Fruit fly (Drosophila melanogaster) whole organism, wandering third instar larva: ENCODE data around the gene Kots.

Experiments
- CG32264 ChIP-seq: fragments of 200-800 bp; sonication (Bioruptor generic); optimal IDR thresholded peaks from 2 replicates; lab custom pipeline; 2016; ENCODE audit warnings: missing biosample characterization, missing genetic modification characterization
- CG9705 ChIP-seq: fragments of 200-800 bp; sonication (Bioruptor generic); optimal IDR thresholded peaks from 2 replicates; lab custom pipeline; 2018; ENCODE audit warnings: missing biosample characterization, mild to moderate bottlenecking, missing genetic modification characterization
- Dif ChIP-seq: fragments of 200-275, 200-300 bp; sonication (Bioruptor generic); optimal IDR thresholded peaks from 2 replicates; lab custom pipeline; 2018; ENCODE audit warnings: missing biosample characterization, missing genetic modification characterization; ENCODE audit not compliant: partially characterized antibody
- HLH106 ChIP-seq: fragments of 200-800 bp; optimal IDR thresholded peaks from 3 replicates; lab custom pipeline; 2019; ENCODE audit warnings: missing biosample characterization, mild to moderate bottlenecking, missing genetic modification characterization, moderate library complexity
- Hnf4 ChIP-seq: fragments of 200-800 bp; sonication (Bioruptor generic); optimal IDR thresholded peaks from 2 replicates; lab custom pipeline; 2016; ENCODE audit warnings: missing biosample characterization, mild to moderate bottlenecking, missing genetic modification characterization
- Hr83 ChIP-seq: fragments of 200-300 bp; sonication (Bioruptor generic); optimal IDR thresholded peaks from 2 replicates; lab custom pipeline; 2016; ENCODE audit warnings: missing biosample characterization, mild to moderate bottlenecking, missing genetic modification characterization, moderate library complexity; ENCODE audit not compliant: poor library complexity, severe bottlenecking
- Jra ChIP-seq: sonication (Bioruptor generic); optimal IDR thresholded peaks from 2 replicates; lab custom pipeline; 2016; ENCODE audit warnings: missing biosample characterization, missing genetic modification characterization
- Myc ChIP-seq: fragments of >200 bp; optimal IDR thresholded peaks from 2 replicates; lab custom pipeline; 2017
- OdsH ChIP-seq: fragments of 200-800 bp; sonication (Bioruptor generic); optimal IDR thresholded peaks from 2 replicates; lab custom pipeline; 2016; ENCODE audit warnings: missing biosample characterization, mild to moderate bottlenecking, missing genetic modification characterization
- Rel ChIP-seq, 2 experiments: fragments of 200-800 bp; sonication (Bioruptor generic) in 1 of 2; optimal IDR thresholded peaks; 2 replicates in 1 of 2; 3 replicates in 1 of 2; lab custom pipeline; 2016 to 2019; ENCODE audit warnings: mild to moderate bottlenecking in 2 of 2, missing biosample characterization in 2 of 2, missing genetic modification characterization in 2 of 2, moderate library complexity in 1 of 2
- br ChIP-seq: fragments of 200-800 bp; sonication (Bioruptor generic); optimal IDR thresholded peaks from 2 replicates; lab custom pipeline; 2016; ENCODE audit warnings: missing biosample characterization, missing genetic modification characterization
- dl ChIP-seq, 2 experiments: fragments of 175-275, 200-275 bp in 1 of 2; fragments of 200-275 bp in 1 of 2; sonication (Bioruptor generic); optimal IDR thresholded peaks; lab custom pipeline; 2018; ENCODE audit warnings: mild to moderate bottlenecking in 2 of 2, missing biosample characterization in 2 of 2, missing genetic modification characterization in 2 of 2, moderate library complexity in 2 of 2; ENCODE audit not compliant: partially characterized antibody in 2 of 2, insufficient read depth in 1 of 2
- dmrt93B ChIP-seq: fragments of 200-800 bp; sonication (Bioruptor generic); optimal IDR thresholded peaks from 2 replicates; lab custom pipeline; 2018; ENCODE audit warnings: missing biosample characterization, mild to moderate bottlenecking, missing genetic modification characterization
- foxo ChIP-seq, 2 experiments: fragments of 200-800 bp; sonication (Bioruptor generic); optimal IDR thresholded peaks; 2 replicates in 1 of 2; 3 replicates in 1 of 2; lab custom pipeline; 2016 to 2017; ENCODE audit warnings: missing biosample characterization in 2 of 2, missing genetic modification characterization in 2 of 2
- fru ChIP-seq: fragments of 200-800 bp; sonication (Bioruptor generic); optimal IDR thresholded peaks from 3 replicates; lab custom pipeline; 2016; ENCODE audit warnings: missing biosample characterization, mild to moderate bottlenecking, missing genetic modification characterization
- h ChIP-seq: fragments of 200-800 bp; sonication (Bioruptor generic); optimal IDR thresholded peaks from 3 replicates; lab custom pipeline; 2016; ENCODE audit warnings: missing biosample characterization, mild to moderate bottlenecking, missing genetic modification characterization
- jim ChIP-seq: fragments of 175-275, 200-325 bp; sonication (Bioruptor generic); optimal IDR thresholded peaks from 2 replicates; lab custom pipeline; 2016; ENCODE audit warnings: missing biosample characterization, mild to moderate bottlenecking, missing genetic modification characterization
- psq ChIP-seq: fragments of 200-800 bp; sonication (Bioruptor generic); optimal IDR thresholded peaks from 3 replicates; lab custom pipeline; 2017; ENCODE audit warnings: missing biosample characterization, mild to moderate bottlenecking, missing genetic modification characterization, moderate library complexity
- rgr ChIP-seq: fragments of 200-800 bp; sonication (Bioruptor generic); optimal IDR thresholded peaks from 3 replicates; lab custom pipeline; 2016; ENCODE audit warnings: missing biosample characterization, mild to moderate bottlenecking, missing genetic modification characterization
- sage ChIP-seq: fragments of 200-800 bp; sonication (Bioruptor generic); optimal IDR thresholded peaks from 2 replicates; lab custom pipeline; 2016; ENCODE audit warnings: missing biosample characterization, mild to moderate bottlenecking, missing genetic modification characterization
- sv ChIP-seq: fragments of 200-800 bp; sonication (Bioruptor generic); optimal IDR thresholded peaks from 3 replicates; lab custom pipeline; 2016; ENCODE audit warnings: missing biosample characterization, missing genetic modification characterization
- tai ChIP-seq: sonication (Bioruptor generic); optimal IDR thresholded peaks from 2 replicates; lab custom pipeline; 2016; ENCODE audit warnings: missing biosample characterization, missing genetic modification characterization
- woc ChIP-seq: sonication (Bioruptor generic); optimal IDR thresholded peaks from 2 replicates; lab custom pipeline; 2016; ENCODE audit warnings: missing biosample characterization, mild to moderate bottlenecking, missing genetic modification characterization

The Kots gene

dm6 chr3R:13912008-13912803 lies 51.8 kb downstream of the Kots start:
- no peak for TF ChIP-seq woc (GFP tag; lab: Kevin White, UChicago)
- TF ChIP-seq dl (GFP tag; optimal IDR thresholded peaks at IDR 0.05; lab: Kevin White, UChicago; ENCODE audit: insufficient read depth in 1 of 2, partially characterized antibody in 2 of 2), result no peak
- TF ChIP-seq sv (GFP tag; lab: Kevin White, UChicago), result no peak
- no peak for TF ChIP-seq Dif
- no peak for TF ChIP-seq sage
- TF ChIP-seq HLH106 (tag; lab: Kevin White, UChicago), result no peak
- TF ChIP-seq Rel (GFP tag; optimal IDR thresholded peaks at IDR 0.05; lab: Kevin White, UChicago), result no peak
- TF ChIP-seq Rel (tag; optimal IDR thresholded peaks at IDR 0.05; lab: Kevin White, UChicago), result no peak
- TF ChIP-seq h (GFP tag; lab: Kevin White, UChicago), result no peak
- TF ChIP-seq jim, result no peak
- no peak for TF ChIP-seq Myc (lab: Kevin White, UChicago)
- no peak for TF ChIP-seq CG32264 (GFP tag; lab: Kevin White, UChicago)
- TF ChIP-seq br (GFP tag; lab: Kevin White, UChicago), result no peak
- no peak for TF ChIP-seq OdsH (GFP tag; lab: Kevin White, UChicago)
- no peak for TF ChIP-seq tai (GFP tag; lab: Kevin White, UChicago)

dm6 chr3R:13911314-13911713 lies 52.7 kb downstream of the Kots start:
- no peak for TF ChIP-seq foxo (GFP tag; optimal IDR thresholded peaks at IDR 0.05; lab: Kevin White, UChicago)
- TF ChIP-seq psq (GFP tag; lab: Kevin White, UChicago), result no peak
- TF ChIP-seq sage, result no peak
- no peak for TF ChIP-seq br (GFP tag; lab: Kevin White, UChicago)
- TF ChIP-seq tai (GFP tag; lab: Kevin White, UChicago), result no peak
- TF ChIP-seq h (GFP tag; lab: Kevin White, UChicago), result no peak
- no peak for TF ChIP-seq Hr83 (GFP tag; lab: Kevin White, UChicago)
- TF ChIP-seq Jra (GFP tag; lab: Kevin White, UChicago), result no peak
- TF ChIP-seq HLH106 (tag; lab: Kevin White, UChicago), result no peak
- TF ChIP-seq jim, result no peak
- TF ChIP-seq Hnf4 (GFP tag; lab: Kevin White, UChicago), result no peak
- TF ChIP-seq fru, result no peak
- no peak for TF ChIP-seq rgr (GFP tag; lab: Kevin White, UChicago)
- TF ChIP-seq CG32264 (GFP tag; lab: Kevin White, UChicago), result no peak
- no peak for TF ChIP-seq CG9705 (GFP tag; lab: Kevin White, UChicago)
- no peak for TF ChIP-seq dmrt93B (GFP tag; lab: Kevin White, UChicago)
